Worm (Caenorhabditis elegans): ENCODE results near the gene pfn-2.

pfn-2 gene

ce11 chrX:5342007-5342406, 11.9 kb downstream of the pfn-2 start, which contains the start of gene C26B9.7:
Gene C26B9.7 (plus strand): TSS chrX:5342307.
- TF ChIP-seq unc-62 (GFP tag; optimal IDR thresholded peaks at IDR 0.05 in 1 of 2) = peak in 1 of 2 experiments; percentile 58
- TF ChIP-seq unc-62 (tag; optimal IDR thresholded peaks at IDR 0.05) = no peak
- no peak for TF ChIP-seq unc-130 (GFP tag; optimal IDR thresholded peaks at IDR 0.05)

- TF ChIP-seq vab-7 (GFP tag; IDR thresholded peaks at IDR 0.05) (no peak), nhr-77 (tag; optimal IDR thresholded peaks at IDR 0.05) (no peak), fkh-10 (GFP tag; optimal IDR thresholded peaks at IDR 0.05) (no peak), tag-97 (GFP tag; IDR thresholded peaks at IDR 0.05) (no peak), aly-2 (tag; optimal IDR thresholded peaks at IDR 0.05) (no peak), F10B5.3 (tag; optimal IDR thresholded peaks at IDR 0.05) (no peak), snpc-1.2 (GFP tag; IDR thresholded peaks at IDR 0.05) (no peak), set-16 (GFP tag; IDR thresholded peaks at IDR 0.05) (no peak), madf-5 (GFP tag; IDR thresholded peaks at IDR 0.05) (no peak), spr-1 (tag; optimal IDR thresholded peaks at IDR 0.05) (no peak), dmd-8 (GFP tag; IDR thresholded peaks at IDR 0.05) (no peak), unc-62 (GFP tag; optimal IDR thresholded peaks at IDR 0.05 in 1 of 2) (no peak), unc-62 (tag; optimal IDR thresholded peaks at IDR 0.05) (no peak), mdt-29 (GFP tag; IDR thresholded peaks at IDR 0.05) (no peak), dmd-9 (GFP tag; IDR thresholded peaks at IDR 0.05) (no peak), nhr-28 (tag; optimal IDR thresholded peaks at IDR 0.05) (no peak), lin-13 (GFP tag; optimal IDR thresholded peaks at IDR 0.05) (no peak)
Observed at ce11 chrX:5339889-5340288, 14.0 kb downstream of the pfn-2 start, which contains the start of gene C26B9.2. Gene C26B9.2 (plus strand): TSS chrX:5340189.

- no peak for TF ChIP-seq lin-38 (GFP tag; IDR thresholded peaks at IDR 0.05)
- peak; percentile 24 for TF ChIP-seq hlh-30 (tag; optimal IDR thresholded peaks at IDR 0.05; ENCODE audit: insufficient read depth)
- TF ChIP-seq mdl-1 (tag; optimal IDR thresholded peaks at IDR 0.05) = peak in 1 of 2 experiments; percentile 71
- peak; percentile 48 for TF ChIP-seq nhr-48 (tag; optimal IDR thresholded peaks at IDR 0.05)
- peak; percentile 0 for TF ChIP-seq mxl-3 (GFP tag; optimal IDR thresholded peaks at IDR 0.05)
- peak; percentile 27 for TF ChIP-seq hlh-11 (tag; optimal IDR thresholded peaks at IDR 0.05)
- TF ChIP-seq unc-62 (GFP tag; optimal IDR thresholded peaks at IDR 0.05 in 1 of 2) = peak in 1 of 2 experiments; percentile 78
- no peak for TF ChIP-seq unc-62 (tag; optimal IDR thresholded peaks at IDR 0.05)
- TF ChIP-seq tra-1 (GFP tag; IDR thresholded peaks at IDR 0.05) = no peak
- TF ChIP-seq nhr-28 (tag; optimal IDR thresholded peaks at IDR 0.05) = peak; percentile 12
- peak; percentile 90 for TF ChIP-seq aha-1 (tag)
Observed at ce11 chrX:5339357-5339756, 14.5 kb downstream of the pfn-2 start.

- no peak for TF ChIP-seq hlh-30 (tag; optimal IDR thresholded peaks at IDR 0.05; ENCODE audit: insufficient read depth)
- no peak for TF ChIP-seq zfp-2 (tag; optimal IDR thresholded peaks at IDR 0.05)
- no peak for TF ChIP-seq dve-1 (tag; optimal IDR thresholded peaks at IDR 0.05; ENCODE audit: insufficient read depth)
- no peak for TF ChIP-seq lin-1 (GFP tag; IDR thresholded peaks at IDR 0.05)
- TF ChIP-seq spr-1 (tag; optimal IDR thresholded peaks at IDR 0.05) = peak; percentile 7
- TF ChIP-seq madf-5 (GFP tag; IDR thresholded peaks at IDR 0.05) = no peak
- TF ChIP-seq nhr-28 (tag; optimal IDR thresholded peaks at IDR 0.05) = peak; percentile 8
- peak; percentile 68 for TF ChIP-seq mxl-3 (GFP tag; optimal IDR thresholded peaks at IDR 0.05)
- no peak for TF ChIP-seq pqm-1 (tag; optimal IDR thresholded peaks at IDR 0.05)
- TF ChIP-seq unc-62 (GFP tag; optimal IDR thresholded peaks at IDR 0.05 in 1 of 2) = no peak
- no peak for TF ChIP-seq unc-62 (tag; optimal IDR thresholded peaks at IDR 0.05)
- TF ChIP-seq jun-1 (tag; optimal IDR thresholded peaks at IDR 0.05) = no peak
- peak in 1 of 2 experiments; percentile 36 for TF ChIP-seq mdl-1 (tag; optimal IDR thresholded peaks at IDR 0.05)
- TF ChIP-seq Y105C5A.15 (GFP tag; IDR thresholded peaks at IDR 0.05) = no peak
- TF ChIP-seq fkh-10 (GFP tag; optimal IDR thresholded peaks at IDR 0.05) = no peak
- no peak for TF ChIP-seq ztf-11 (tag; optimal IDR thresholded peaks at IDR 0.05)
- TF ChIP-seq lin-13 (GFP tag; optimal IDR thresholded peaks at IDR 0.05) = no peak
- TF ChIP-seq hmg-1.1 (GFP tag; IDR thresholded peaks at IDR 0.05) = no peak
- TF ChIP-seq daf-19 (GFP tag; conservative IDR thresholded peaks at IDR 0.05) = no peak
- TF ChIP-seq spr-3 (GFP tag; optimal IDR thresholded peaks at IDR 0.05) = no peak
- no peak for TF ChIP-seq arid-1 (GFP tag; conservative IDR thresholded peaks at IDR 0.05)
- peak; percentile 41 for TF ChIP-seq hlh-11 (tag; optimal IDR thresholded peaks at IDR 0.05)
- TF ChIP-seq Y5F2A.4 (GFP tag; optimal IDR thresholded peaks at IDR 0.05) = no peak
- no peak for TF ChIP-seq saeg-2 (GFP tag; IDR thresholded peaks at IDR 0.05)
- TF ChIP-seq attf-4 (tag; optimal IDR thresholded peaks at IDR 0.05) = no peak
Observed at ce11 chrX:5337959-5338358, 15.9 kb downstream of the pfn-2 start, which contains the start of gene C26B9.3. Gene C26B9.3 (plus strand): TSS chrX:5338301.

All from whole organism, L4 larva.